Worm (Caenorhabditis elegans) whole organism, dauer: ENCODE measurements around the gene F59E11.7.

Experiments used
- unc-62 ChIP-seq: sonication (generic microtip); optimal IDR thresholded peaks from 2 replicates; lab custom pipeline; 2017; ENCODE audit warnings: missing biosample characterization, missing genetic modification reagents, missing genetic modification characterization

Gene F59E11.7

DNA sequence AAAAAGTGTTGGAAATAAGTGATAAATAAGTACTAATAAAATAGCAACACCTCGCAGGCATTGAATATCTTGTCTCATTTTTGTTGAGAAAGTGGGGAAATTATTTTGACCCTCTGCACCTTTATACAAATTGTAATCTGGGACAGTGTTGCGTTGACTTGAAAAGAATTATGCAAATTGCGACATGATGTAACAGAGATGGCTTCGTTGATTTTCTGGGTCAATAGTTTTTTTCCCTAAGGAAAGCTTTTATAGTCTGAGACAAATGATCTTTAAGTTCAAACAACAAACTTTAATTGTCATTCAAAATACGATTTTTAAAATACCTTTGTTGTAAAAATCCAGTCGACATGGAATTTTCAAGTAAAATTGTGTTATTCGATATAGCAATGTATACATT lies 34.7 kb downstream of the F59E11.7 start, which contains the start of gene bus-1:
Gene bus-1, minus strand, starts transcription at position 101 of the 400 bp plus-strand sequence.
- TF ChIP-seq unc-62 (GFP tag; lab: Kevin White, UChicago): no peak

- no peak for TF ChIP-seq unc-62 (GFP tag; lab: Kevin White, UChicago)
Measured at ce11 chrV:9030248-9030647, 40.2 kb downstream of the F59E11.7 start, which contains the start of gene C25E10.5. C25E10.5 (plus strand) TSS chrV:9030548.

DNA sequence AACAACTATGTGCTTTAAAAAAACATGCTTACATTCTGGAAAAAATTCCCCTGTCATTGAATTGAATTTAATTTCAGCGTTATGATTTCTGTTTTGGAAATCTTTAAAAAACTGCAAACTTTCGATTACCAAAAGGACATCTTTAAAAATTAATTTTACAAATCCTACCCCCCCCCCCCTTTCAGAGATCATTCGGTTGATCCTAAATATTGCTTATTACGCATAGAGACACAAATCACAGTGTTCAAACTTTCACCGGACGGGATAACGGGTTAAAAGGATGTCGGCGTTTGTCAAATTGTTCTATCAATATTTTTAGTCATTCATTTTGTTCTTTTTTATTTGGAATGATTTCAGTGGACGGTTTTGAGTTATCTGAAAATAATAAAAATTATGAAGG lies 43.2 kb downstream of the F59E11.7 start, which contains the start of gene C25E10.4:
Gene C25E10.4, plus strand, starts transcription at position 301 of the 400 bp plus-strand sequence.
- no peak for TF ChIP-seq unc-62 (GFP tag; lab: Kevin White, UChicago)

- no peak for TF ChIP-seq unc-62 (GFP tag; lab: Kevin White, UChicago)
Measured at ce11 chrV:9035685-9036084, 45.6 kb downstream of the F59E11.7 start, which contains the start of gene srsx-34. srsx-34 (plus strand) TSS chrV:9035985.

- no peak for TF ChIP-seq unc-62 (GFP tag; lab: Kevin White, UChicago)
Measured at ce11 chrV:9041030-9041429, 51.0 kb downstream of the F59E11.7 start, which contains the start of gene cyp-33B1. cyp-33B1 (plus strand) TSS chrV:9041330.
